Fruit fly (Drosophila melanogaster) whole organism, wandering third instar larva: ENCODE measurements around the gene CG31275.

Experiments
- CG32264 ChIP-seq: fragments of 200-800 bp; sonication (Bioruptor generic); optimal IDR thresholded peaks from 2 replicates; lab custom pipeline; 2016; ENCODE audit warnings: missing biosample characterization, missing genetic modification characterization
- CrebA ChIP-seq: fragments of 200-800 bp; sonication (Bioruptor generic); optimal IDR thresholded peaks from 2 replicates; lab custom pipeline; 2016; ENCODE audit warnings: missing biosample characterization, mild to moderate bottlenecking, missing genetic modification characterization, borderline replicate concordance
- Dfd ChIP-seq: fragments of >200 bp; optimal IDR thresholded peaks from 2 replicates; lab custom pipeline; 2017; ENCODE audit warnings: missing biosample characterization, missing genetic modification characterization
- Dif ChIP-seq: fragments of 200-275, 200-300 bp; sonication (Bioruptor generic); optimal IDR thresholded peaks from 2 replicates; lab custom pipeline; 2018; ENCODE audit warnings: missing biosample characterization, missing genetic modification characterization; ENCODE audit not compliant: partially characterized antibody
- GATAd ChIP-seq: sonication (Bioruptor generic); optimal IDR thresholded peaks from 2 replicates; lab custom pipeline; 2016; ENCODE audit warnings: missing biosample characterization, missing genetic modification characterization
- HLH106 ChIP-seq: fragments of 200-800 bp; optimal IDR thresholded peaks from 3 replicates; lab custom pipeline; 2019; ENCODE audit warnings: missing biosample characterization, mild to moderate bottlenecking, missing genetic modification characterization, moderate library complexity
- Hnf4 ChIP-seq: fragments of 200-800 bp; sonication (Bioruptor generic); optimal IDR thresholded peaks from 2 replicates; lab custom pipeline; 2016; ENCODE audit warnings: missing biosample characterization, mild to moderate bottlenecking, missing genetic modification characterization
- Hr78 ChIP-seq: fragments of >200 bp; optimal IDR thresholded peaks from 2 replicates; lab custom pipeline; 2017; ENCODE audit warnings: missing biosample characterization, missing genetic modification characterization
- Hr83 ChIP-seq: fragments of 200-300 bp; sonication (Bioruptor generic); optimal IDR thresholded peaks from 2 replicates; lab custom pipeline; 2016; ENCODE audit warnings: missing biosample characterization, mild to moderate bottlenecking, missing genetic modification characterization, moderate library complexity; ENCODE audit not compliant: poor library complexity, severe bottlenecking
- Mio ChIP-seq: sonication (Bioruptor generic); optimal IDR thresholded peaks from 2 replicates; lab custom pipeline; 2016; ENCODE audit warnings: missing biosample characterization, missing genetic modification characterization
- Myc ChIP-seq: fragments of >200 bp; optimal IDR thresholded peaks from 2 replicates; lab custom pipeline; 2017
- N ChIP-seq: fragments of >200 bp; optimal IDR thresholded peaks from 2 replicates; lab custom pipeline; 2018; ENCODE audit warnings: missing biosample characterization, missing external identifiers, missing genetic modification characterization
- OdsH ChIP-seq: fragments of 200-800 bp; sonication (Bioruptor generic); optimal IDR thresholded peaks from 2 replicates; lab custom pipeline; 2016; ENCODE audit warnings: missing biosample characterization, mild to moderate bottlenecking, missing genetic modification characterization
- Rel ChIP-seq, 2 experiments: fragments of 200-800 bp; sonication (Bioruptor generic) in 1 of 2; optimal IDR thresholded peaks; 2 replicates in 1 of 2; 3 replicates in 1 of 2; lab custom pipeline; 2016 to 2019; ENCODE audit warnings: mild to moderate bottlenecking in 2 of 2, missing biosample characterization in 2 of 2, missing genetic modification characterization in 2 of 2, moderate library complexity in 1 of 2
- Sp1 ChIP-seq: fragments of 200-800 bp; sonication (Bioruptor generic); optimal IDR thresholded peaks from 3 replicates; lab custom pipeline; 2019; ENCODE audit warnings: missing biosample characterization, mild to moderate bottlenecking, missing genetic modification characterization, moderate library complexity
- Vsx2 ChIP-seq: fragments of 200-300, 225-300 bp; sonication (Bioruptor generic); optimal IDR thresholded peaks from 2 replicates; lab custom pipeline; 2018; ENCODE audit warnings: missing biosample characterization, missing genetic modification characterization; ENCODE audit not compliant: partially characterized antibody
- br ChIP-seq: fragments of 200-800 bp; sonication (Bioruptor generic); optimal IDR thresholded peaks from 2 replicates; lab custom pipeline; 2016; ENCODE audit warnings: missing biosample characterization, missing genetic modification characterization
- brk ChIP-seq: fragments of 200-800 bp; sonication (Bioruptor generic); optimal IDR thresholded peaks from 2 replicates; lab custom pipeline; 2016; ENCODE audit warnings: missing biosample characterization, mild to moderate bottlenecking, missing genetic modification characterization
- dmrt93B ChIP-seq: fragments of 200-800 bp; sonication (Bioruptor generic); optimal IDR thresholded peaks from 2 replicates; lab custom pipeline; 2018; ENCODE audit warnings: missing biosample characterization, mild to moderate bottlenecking, missing genetic modification characterization
- ey ChIP-seq: fragments of 200-800 bp; sonication (Bioruptor generic); optimal IDR thresholded peaks from 2 replicates; lab custom pipeline; 2016; ENCODE audit warnings: missing biosample characterization, missing genetic modification characterization
- foxo ChIP-seq, 2 experiments: fragments of 200-800 bp; sonication (Bioruptor generic); optimal IDR thresholded peaks; 2 replicates in 1 of 2; 3 replicates in 1 of 2; lab custom pipeline; 2016 to 2017; ENCODE audit warnings: missing biosample characterization in 2 of 2, missing genetic modification characterization in 2 of 2
- fru ChIP-seq: fragments of 200-800 bp; sonication (Bioruptor generic); optimal IDR thresholded peaks from 3 replicates; lab custom pipeline; 2016; ENCODE audit warnings: missing biosample characterization, mild to moderate bottlenecking, missing genetic modification characterization
- h ChIP-seq: fragments of 200-800 bp; sonication (Bioruptor generic); optimal IDR thresholded peaks from 3 replicates; lab custom pipeline; 2016; ENCODE audit warnings: missing biosample characterization, mild to moderate bottlenecking, missing genetic modification characterization
- jim ChIP-seq: fragments of 175-275, 200-325 bp; sonication (Bioruptor generic); optimal IDR thresholded peaks from 2 replicates; lab custom pipeline; 2016; ENCODE audit warnings: missing biosample characterization, mild to moderate bottlenecking, missing genetic modification characterization
- lola ChIP-seq: fragments of >200 bp; optimal IDR thresholded peaks from 2 replicates; lab custom pipeline; 2017; ENCODE audit warnings: missing biosample characterization, missing genetic modification characterization
- pan ChIP-seq: fragments of >200 bp; optimal IDR thresholded peaks from 2 replicates; lab custom pipeline; 2017
- psq ChIP-seq: fragments of 200-800 bp; sonication (Bioruptor generic); optimal IDR thresholded peaks from 3 replicates; lab custom pipeline; 2017; ENCODE audit warnings: missing biosample characterization, mild to moderate bottlenecking, missing genetic modification characterization, moderate library complexity
- sage ChIP-seq: fragments of 200-800 bp; sonication (Bioruptor generic); optimal IDR thresholded peaks from 2 replicates; lab custom pipeline; 2016; ENCODE audit warnings: missing biosample characterization, mild to moderate bottlenecking, missing genetic modification characterization
- sv ChIP-seq: fragments of 200-800 bp; sonication (Bioruptor generic); optimal IDR thresholded peaks from 3 replicates; lab custom pipeline; 2016; ENCODE audit warnings: missing biosample characterization, missing genetic modification characterization
- tai ChIP-seq: sonication (Bioruptor generic); optimal IDR thresholded peaks from 2 replicates; lab custom pipeline; 2016; ENCODE audit warnings: missing biosample characterization, missing genetic modification characterization
- usp ChIP-seq: fragments of >200 bp; optimal IDR thresholded peaks from 2 replicates; lab custom pipeline; 2017; ENCODE audit warnings: missing biosample characterization, missing genetic modification characterization
- woc ChIP-seq: sonication (Bioruptor generic); optimal IDR thresholded peaks from 2 replicates; lab custom pipeline; 2016; ENCODE audit warnings: missing biosample characterization, mild to moderate bottlenecking, missing genetic modification characterization

Gene CG31275

dm6 chr3R:16763435-16763834 is 12.3 kb upstream of the CG31275 start:
- no peak for TF ChIP-seq CrebA (GFP tag; lab: Kevin White, UChicago)
- no peak for TF ChIP-seq br (GFP tag; lab: Kevin White, UChicago)
- no peak for TF ChIP-seq psq (GFP tag; lab: Kevin White, UChicago)
- no peak for TF ChIP-seq sv (GFP tag; lab: Kevin White, UChicago)
- no peak for TF ChIP-seq ey (GFP tag; lab: Kevin White, UChicago)
- TF ChIP-seq OdsH (GFP tag; lab: Kevin White, UChicago): no peak
- no peak for TF ChIP-seq tai (GFP tag; lab: Kevin White, UChicago)
- TF ChIP-seq Hnf4 (GFP tag; lab: Kevin White, UChicago): no peak
- no peak for TF ChIP-seq fru (GFP tag; lab: Kevin White, UChicago)
- no peak for TF ChIP-seq Sp1 (GFP tag; lab: Kevin White, UChicago)
- TF ChIP-seq Hr78 (GFP tag; lab: Kevin White, UChicago): no peak
- no peak for TF ChIP-seq sage (GFP tag; lab: Kevin White, UChicago)
- no peak for TF ChIP-seq lola
- TF ChIP-seq h (GFP tag; lab: Kevin White, UChicago): no peak

DNA sequence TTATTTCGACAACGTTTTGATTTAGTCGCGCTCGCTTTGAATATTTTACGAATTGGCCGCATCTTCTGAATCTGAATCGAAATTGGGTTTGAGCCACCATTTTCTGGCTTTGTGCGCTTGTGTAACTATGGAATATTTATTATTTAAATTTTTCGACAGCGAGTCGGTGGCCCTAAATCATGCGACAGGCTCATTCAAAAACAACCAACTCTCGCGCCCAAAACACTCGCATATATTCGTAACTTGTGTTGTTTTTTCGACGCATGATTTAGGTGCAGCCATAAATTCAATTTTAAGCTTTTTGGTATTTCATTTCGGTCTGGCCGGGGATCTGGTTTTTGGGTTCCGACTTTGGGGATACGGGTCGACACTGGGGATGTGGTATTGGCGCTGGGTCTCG is 3.7 kb upstream of the CG31275 start:
- TF ChIP-seq dmrt93B (GFP tag; lab: Kevin White, UChicago) (no peak), woc (no peak), Hr83 (no peak), pan (no peak), N (GFP tag; lab: Kevin White, UChicago) (no peak), Sp1 (GFP tag; lab: Kevin White, UChicago) (no peak), jim (GFP tag; lab: Kevin White, UChicago) (no peak), Mio (GFP tag; lab: Kevin White, UChicago) (no peak), Rel (GFP tag; optimal IDR thresholded peaks at IDR 0.05; lab: Kevin White, UChicago) (no peak), Rel (tag; optimal IDR thresholded peaks at IDR 0.05; lab: Kevin White, UChicago) (no peak), Myc (lab: Kevin White, UChicago) (no peak), CrebA (GFP tag; lab: Kevin White, UChicago) (no peak)

DNA sequence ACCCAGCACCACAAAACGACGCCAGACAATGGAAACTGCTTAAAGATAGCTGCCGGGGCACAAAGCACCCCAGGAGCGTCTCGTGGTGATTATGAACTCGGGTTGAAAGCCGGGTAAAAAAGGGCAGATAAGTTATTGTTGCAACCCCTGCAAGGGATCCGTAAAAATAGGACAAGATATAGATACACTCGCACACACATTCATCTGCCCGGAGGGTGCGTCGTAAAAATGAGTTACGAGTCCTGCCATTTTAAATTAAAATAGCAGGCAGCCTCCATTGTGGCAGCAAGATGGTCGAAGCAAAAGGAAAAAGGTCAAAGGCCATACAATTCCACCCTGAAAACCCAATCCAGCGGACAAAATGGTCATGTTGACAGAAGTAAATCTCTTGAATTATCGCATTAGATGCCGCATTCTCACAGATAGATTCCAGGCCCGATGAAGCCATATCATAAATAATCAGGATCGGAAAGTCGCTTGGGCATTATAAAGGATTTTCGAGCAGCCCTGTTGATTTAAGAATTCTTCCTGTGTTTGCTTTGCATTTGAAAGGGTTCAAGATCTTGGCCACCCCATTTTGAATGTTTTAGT is 1.0 kb downstream of the CG31275 start:
- no peak for TF ChIP-seq usp
- TF ChIP-seq woc: no peak
- no peak for TF ChIP-seq CG32264 (GFP tag; lab: Kevin White, UChicago)

- TF ChIP-seq Rel (GFP tag; optimal IDR thresholded peaks at IDR 0.05; lab: Kevin White, UChicago): no peak
- no peak for TF ChIP-seq Rel (tag; optimal IDR thresholded peaks at IDR 0.05; lab: Kevin White, UChicago)
- peak; percentile 86 for TF ChIP-seq Myc (lab: Kevin White, UChicago)
- no peak for TF ChIP-seq pan
- peak; percentile 32 for TF ChIP-seq Hnf4 (GFP tag; lab: Kevin White, UChicago)
- TF ChIP-seq Vsx2 (GFP tag; lab: Kevin White, UChicago): no peak
- no peak for TF ChIP-seq jim (GFP tag; lab: Kevin White, UChicago)
- TF ChIP-seq N (GFP tag; lab: Kevin White, UChicago): no peak
- no peak for TF ChIP-seq GATAd
- TF ChIP-seq Dfd (GFP tag; lab: Kevin White, UChicago): no peak
- TF ChIP-seq CrebA (GFP tag; lab: Kevin White, UChicago): no peak
- no peak for TF ChIP-seq Hr78 (GFP tag; lab: Kevin White, UChicago)
- no peak for TF ChIP-seq CG32264 (GFP tag; lab: Kevin White, UChicago)
- no peak for TF ChIP-seq Dif (GFP tag; lab: Kevin White, UChicago)
- TF ChIP-seq psq (GFP tag; lab: Kevin White, UChicago): no peak
- TF ChIP-seq HLH106 (tag; lab: Kevin White, UChicago): no peak
- TF ChIP-seq br (GFP tag; lab: Kevin White, UChicago): no peak
- TF ChIP-seq foxo (GFP tag; optimal IDR thresholded peaks at IDR 0.05; lab: Kevin White, UChicago): peak in 1 of 2 experiments; percentile 24
- TF ChIP-seq sage (GFP tag; lab: Kevin White, UChicago): no peak
- no peak for TF ChIP-seq brk (GFP tag; lab: Kevin White, UChicago)
- TF ChIP-seq h (GFP tag; lab: Kevin White, UChicago): peak; percentile 24
These were observed 2.5 kb downstream of the CG31275 start for dm6 chr3R:16748558-16749172.
